Worm (Caenorhabditis elegans): ENCODE data around the gene srsx-11.

ce11 chrV:4967238-4967637, 11.7 kb downstream of the srsx-11 start:
- TF ChIP-seq aly-2 (tag; optimal IDR thresholded peaks at IDR 0.05) (no peak), nhr-237 (tag; optimal IDR thresholded peaks at IDR 0.05) (no peak), elt-1 (tag; optimal IDR thresholded peaks at IDR 0.05) (no peak)

Measured in whole organism, L2 larva.